Worm (Caenorhabditis elegans): ENCODE data around the gene T10D4.14.

- no peak for TF ChIP-seq nhr-6 (tag; optimal IDR thresholded peaks at IDR 0.05)
- TF ChIP-seq pha-4 (GFP tag; IDR thresholded peaks at IDR 0.05) = no peak
- TF ChIP-seq pha-4 (tag; optimal IDR thresholded peaks at IDR 0.05) = no peak
- no peak for TF ChIP-seq ama-1 (optimal IDR thresholded peaks at IDR 0.05)
- no peak for TF ChIP-seq dpl-1 (GFP tag; optimal IDR thresholded peaks at IDR 0.05)
These were observed 34.0 kb downstream of the T10D4.14 start, which contains the start of gene T10D4.7 for ce11 chrII:3117471-3117870.
